Worm (Caenorhabditis elegans) whole organism, L1 larva: ENCODE results near the gene F31B9.7.

Source experiments
- C16A3.4 ChIP-seq: fragments of 150-350 bp; optimal IDR thresholded peaks from 2 replicates; lab custom pipeline; 2014; ENCODE audit warnings: missing biosample characterization, missing genetic modification characterization
- C34B4.2 ChIP-seq: sonication (generic microtip); optimal IDR thresholded peaks from 2 replicates; lab custom pipeline; 2017; ENCODE audit warnings: mild to moderate bottlenecking, missing genetic modification characterization, missing compliant biosample characterization
- Y116A8C.19 ChIP-seq: sonication (generic microtip); optimal IDR thresholded peaks from 2 replicates; lab custom pipeline; 2016; ENCODE audit warnings: missing compliant biosample characterization, missing genetic modification characterization, borderline replicate concordance
- aha-1 ChIP-seq: fragments of 150-350 bp; optimal IDR thresholded peaks from 2 replicates; lab custom pipeline; 2014; ENCODE audit warnings: missing biosample characterization, missing genetic modification characterization
- aly-2 ChIP-seq: fragments of 150-350 bp; optimal IDR thresholded peaks from 2 replicates; lab custom pipeline; 2014; ENCODE audit warnings: missing biosample characterization, missing genetic modification characterization
- blmp-1 ChIP-seq: fragments of 150-350 bp; optimal IDR thresholded peaks from 2 replicates; lab custom pipeline; 2014; ENCODE audit warnings: missing biosample characterization, missing genetic modification characterization
- ceh-90 ChIP-seq: sonication (generic microtip); optimal IDR thresholded peaks from 2 replicates; lab custom pipeline; 2016; ENCODE audit warnings: missing genetic modification characterization, missing compliant biosample characterization
- ces-1 ChIP-seq: fragments of 150-350 bp; optimal IDR thresholded peaks from 2 replicates; lab custom pipeline; 2014; ENCODE audit warnings: missing biosample characterization, missing genetic modification reagents, missing genetic modification characterization
- dpl-1 ChIP-seq, 3 experiments: fragments of 150-350 bp in 2 of 3; sonication (generic microtip) in 1 of 3; optimal IDR thresholded peaks; 2 replicates each; lab custom pipeline; 2014 to 2017; ENCODE audit warnings: missing biosample characterization in 3 of 3, missing genetic modification characterization in 3 of 3, missing genetic modification reagents in 3 of 3
- dsc-1 ChIP-seq: sonication (generic microtip); optimal IDR thresholded peaks from 2 replicates; lab custom pipeline; 2016; ENCODE audit warnings: mild to moderate bottlenecking, missing genetic modification characterization, missing compliant biosample characterization
- efl-1 ChIP-seq, 4 experiments: fragments of 150-350 bp; optimal IDR thresholded peaks in 3 of 4; peaks in 1 of 4; 1 replicate in 1 of 4; 2 replicates in 3 of 4; lab custom pipeline; 2014; ENCODE audit warnings: missing biosample characterization in 2 of 4, missing genetic modification characterization in 2 of 4, missing genetic modification reagents in 2 of 4
- egl-13 ChIP-seq: sonication (generic microtip); optimal IDR thresholded peaks from 2 replicates; lab custom pipeline; 2016; ENCODE audit warnings: missing genotype, missing genetic modification reagents, missing genetic modification characterization, missing compliant biosample characterization
- egl-27 ChIP-seq, 2 experiments: fragments of 150-350 bp in 1 of 2; sonication (generic microtip); optimal IDR thresholded peaks; 3 replicates each; lab custom pipeline; 2017 to 2018; ENCODE audit warnings: missing biosample characterization in 2 of 2, missing genetic modification characterization in 2 of 2, missing genetic modification reagents in 2 of 2
- fkh-4 ChIP-seq: sonication (generic microtip); optimal IDR thresholded peaks from 2 replicates; lab custom pipeline; 2016; ENCODE audit warnings: missing compliant biosample characterization, missing genetic modification characterization, borderline replicate concordance
- fkh-8 ChIP-seq: sonication (generic microtip); optimal IDR thresholded peaks from 2 replicates; lab custom pipeline; 2016; ENCODE audit warnings: mild to moderate bottlenecking, missing genetic modification characterization, missing compliant biosample characterization
- fos-1 ChIP-seq: fragments of 150-350 bp; optimal IDR thresholded peaks from 2 replicates; lab custom pipeline; 2014; ENCODE audit warnings: missing biosample characterization, missing genetic modification characterization
- grh-1 ChIP-seq: fragments of 200-800 bp; sonication (Bioruptor generic); IDR thresholded peaks from 2 replicates; pipeline ENCODE4 v1.3.6; 2022; ENCODE audit warnings: missing genetic modification reagents, missing genetic modification characterization, missing compliant biosample characterization
- hlh-17 ChIP-seq: fragments of 200-800 bp; sonication (Bioruptor generic); optimal IDR thresholded peaks from 2 replicates; lab custom pipeline; 2018; ENCODE audit warnings: missing genetic modification characterization, mild to moderate bottlenecking, missing compliant biosample characterization, moderate library complexity, borderline replicate concordance
- hlh-4 ChIP-seq: sonication (generic microtip); optimal IDR thresholded peaks from 2 replicates; lab custom pipeline; 2016; ENCODE audit warnings: mild to moderate bottlenecking, missing genetic modification characterization, missing compliant biosample characterization
- hpl-2 ChIP-seq: fragments of 150-350 bp; optimal IDR thresholded peaks from 2 replicates; lab custom pipeline; 2014; ENCODE audit warnings: missing biosample characterization, missing genetic modification reagents, missing genetic modification characterization
- jun-1 ChIP-seq: fragments of 150-350 bp; optimal IDR thresholded peaks from 2 replicates; lab custom pipeline; 2014; ENCODE audit warnings: missing biosample characterization, missing genetic modification reagents, missing genetic modification characterization
- lin-13 ChIP-seq: fragments of 150-350 bp; optimal IDR thresholded peaks from 2 replicates; lab custom pipeline; 2014; ENCODE audit warnings: missing biosample characterization, missing genetic modification reagents, missing genetic modification characterization
- lin-14 ChIP-seq: fragments of 200-800 bp; sonication (Bioruptor generic); optimal IDR thresholded peaks from 2 replicates; lab custom pipeline; 2018; ENCODE audit warnings: mild to moderate bottlenecking, missing genetic modification characterization, moderate library complexity, missing compliant biosample characterization
- lin-15B ChIP-seq: fragments of 150-350 bp; sonication (generic microtip); optimal IDR thresholded peaks from 3 replicates; lab custom pipeline; 2014; ENCODE audit warnings: missing biosample characterization, missing genetic modification characterization
- mab-9 ChIP-seq: fragments of 200-800 bp; sonication (Bioruptor generic); IDR thresholded peaks from 2 replicates; pipeline ENCODE4 v1.3.6; 2022; ENCODE audit warnings: missing genetic modification reagents, missing genetic modification characterization, missing compliant biosample characterization
- mdl-1 ChIP-seq, 2 experiments: fragments of 150-350 bp; optimal IDR thresholded peaks; 2 replicates each; lab custom pipeline; 2014 to 2017; ENCODE audit warnings: missing biosample characterization in 2 of 2, missing genetic modification characterization in 2 of 2, inconsistent platforms in 1 of 2
- nhr-12 ChIP-seq: sonication (generic microtip); optimal IDR thresholded peaks from 2 replicates; lab custom pipeline; 2017; ENCODE audit warnings: missing biosample characterization, missing genetic modification characterization
- nhr-19 ChIP-seq: fragments of 200-800 bp; sonication (Bioruptor generic); conservative IDR thresholded peaks from 2 replicates; pipeline ENCODE4 v1.3.6; 2022; ENCODE audit warnings: missing genetic modification characterization, missing compliant biosample characterization
- nhr-20 ChIP-seq: sonication (generic microtip); optimal IDR thresholded peaks from 2 replicates; lab custom pipeline; 2016; ENCODE audit warnings: mild to moderate bottlenecking, missing genetic modification characterization, missing compliant biosample characterization
- nhr-28 ChIP-seq: fragments of 150-350 bp; optimal IDR thresholded peaks from 2 replicates; lab custom pipeline; 2014; ENCODE audit warnings: missing biosample characterization, missing genetic modification characterization
- nhr-47 ChIP-seq: sonication (generic microtip); optimal IDR thresholded peaks from 2 replicates; lab custom pipeline; 2016; ENCODE audit warnings: mild to moderate bottlenecking, missing genetic modification characterization, moderate library complexity, missing compliant biosample characterization
- nhr-76 ChIP-seq: sonication (generic microtip); optimal IDR thresholded peaks from 2 replicates; lab custom pipeline; 2017; ENCODE audit warnings: missing biosample characterization, missing genetic modification characterization
- nhr-77 ChIP-seq: fragments of 150-350 bp; optimal IDR thresholded peaks from 2 replicates; lab custom pipeline; 2014; ENCODE audit warnings: missing biosample characterization, missing genetic modification characterization
- nhr-90 ChIP-seq: sonication (generic microtip); optimal IDR thresholded peaks from 2 replicates; lab custom pipeline; 2016; ENCODE audit warnings: mild to moderate bottlenecking, missing genetic modification characterization, missing compliant biosample characterization; ENCODE audit not compliant: poor library complexity
- pax-3 ChIP-seq: fragments of 200-800 bp; sonication (Bioruptor generic); optimal IDR thresholded peaks from 2 replicates; lab custom pipeline; 2018; ENCODE audit warnings: mild to moderate bottlenecking, missing genetic modification characterization, moderate library complexity, missing compliant biosample characterization
- snpc-4 ChIP-seq: fragments of 150-350 bp; optimal IDR thresholded peaks from 2 replicates; lab custom pipeline; 2014; ENCODE audit warnings: missing biosample characterization, missing genetic modification characterization
- sox-4 ChIP-seq: sonication (generic microtip); optimal IDR thresholded peaks from 2 replicates; lab custom pipeline; 2016; ENCODE audit warnings: missing genetic modification characterization, missing compliant biosample characterization
- sup-37 ChIP-seq: fragments of 200-800 bp; sonication (Bioruptor generic); optimal IDR thresholded peaks from 2 replicates; lab custom pipeline; 2018; ENCODE audit warnings: mild to moderate bottlenecking, missing genetic modification characterization, missing compliant biosample characterization
- tbx-2 ChIP-seq: sonication (generic microtip); optimal IDR thresholded peaks from 2 replicates; lab custom pipeline; 2016; ENCODE audit warnings: missing genetic modification characterization, missing compliant biosample characterization
- unc-130 ChIP-seq: fragments of 150-350 bp; optimal IDR thresholded peaks from 2 replicates; lab custom pipeline; 2017; ENCODE audit warnings: missing biosample characterization, missing genetic modification characterization, inconsistent platforms
- unc-98 ChIP-seq: fragments of 200-800 bp; sonication (Bioruptor generic); IDR thresholded peaks from 2 replicates; pipeline ENCODE4 v1.3.6; 2022; ENCODE audit warnings: missing genetic modification characterization, missing compliant biosample characterization
- vab-15 ChIP-seq: sonication (generic microtip); optimal IDR thresholded peaks from 2 replicates; lab custom pipeline; 2017; ENCODE audit warnings: missing genotype, mild to moderate bottlenecking, missing genetic modification characterization, missing compliant biosample characterization
- zip-4 ChIP-seq: fragments of 200-800 bp; sonication (Bioruptor generic); optimal IDR thresholded peaks from 2 replicates; lab custom pipeline; 2018; ENCODE audit warnings: mild to moderate bottlenecking, missing genetic modification characterization, moderate library complexity, missing compliant biosample characterization
- ztf-11 ChIP-seq, 2 experiments: sonication (generic microtip); optimal IDR thresholded peaks; 2 replicates each; lab custom pipeline; 2016 to 2017; ENCODE audit warnings: missing genetic modification characterization in 2 of 2, missing biosample characterization in 1 of 2, missing compliant biosample characterization in 1 of 2

The F31B9.7 gene

DNA sequence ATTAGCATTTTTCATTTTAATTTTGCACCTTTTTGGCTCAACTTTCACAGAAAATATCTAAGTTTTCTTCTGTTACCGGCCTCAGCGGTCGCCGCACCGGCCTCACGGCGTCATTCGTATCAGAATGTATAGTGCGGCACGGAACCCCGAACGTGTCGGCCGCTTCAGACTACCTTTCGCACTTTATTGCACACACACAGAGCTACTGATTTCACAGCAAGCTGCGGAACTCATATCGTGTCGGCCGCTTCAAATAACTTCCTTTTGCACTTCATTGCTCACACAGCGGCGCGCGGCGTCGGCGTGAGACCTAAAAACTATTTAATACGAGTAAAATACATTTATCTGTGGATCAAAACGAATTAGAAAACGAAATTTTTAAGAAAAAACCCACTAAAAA, 35.0 kb upstream of the F31B9.7 start:
- no peak for TF ChIP-seq unc-130 (tag; lab: Kevin White, UChicago)
- peak; percentile 15 for TF ChIP-seq snpc-4 (tag; lab: Kevin White, UChicago)
- TF ChIP-seq aha-1, result no peak
- no peak for TF ChIP-seq lin-14 (GFP tag; lab: Kevin White, UChicago)

DNA sequence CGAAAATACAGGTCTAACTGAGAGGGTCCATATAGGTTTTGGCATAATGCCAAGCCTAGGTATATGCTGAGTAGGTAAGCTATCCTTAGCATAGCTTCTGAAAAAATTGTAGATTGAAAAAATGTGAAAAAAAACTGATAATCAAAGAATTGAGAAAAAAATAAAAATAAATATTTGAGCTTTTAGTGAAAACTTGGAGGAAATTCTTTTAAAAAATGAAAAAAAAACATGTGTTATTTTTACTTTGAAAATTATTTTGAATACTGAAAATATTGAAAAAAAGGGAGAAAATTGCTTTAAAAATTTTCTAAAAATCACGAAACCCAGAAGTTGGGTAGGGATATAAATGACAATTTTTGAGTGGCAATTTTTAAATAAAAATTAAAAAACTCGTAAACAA, 32.0 kb upstream of the F31B9.7 start, which contains the start of gene F53H4.3:
TSS of gene F53H4.3 (minus strand) at position 101 of the 400 bp plus-strand sequence.
- TF ChIP-seq nhr-77 (tag; lab: Kevin White, UChicago) (no peak), jun-1 (tag; lab: Kevin White, UChicago) (no peak), unc-98 (no peak), dsc-1 (tag; lab: Kevin White, UChicago) (no peak), ztf-11 (tag; optimal IDR thresholded peaks at IDR 0.05; lab: Kevin White, UChicago) (no peak), egl-13 (tag; lab: Kevin White, UChicago) (no peak), vab-15 (no peak), grh-1 (GFP tag; lab: Robert Waterston, UW) (no peak), nhr-12 (tag; lab: Kevin White, UChicago) (no peak), Y116A8C.19 (no peak), nhr-90 (no peak), tbx-2 (tag; lab: Kevin White, UChicago) (no peak), nhr-19 (GFP tag; lab: Robert Waterston, UW) (no peak), hlh-17 (GFP tag; lab: Kevin White, UChicago) (no peak)
- TF ChIP-seq, all 84 proteins: peak for 0

DNA sequence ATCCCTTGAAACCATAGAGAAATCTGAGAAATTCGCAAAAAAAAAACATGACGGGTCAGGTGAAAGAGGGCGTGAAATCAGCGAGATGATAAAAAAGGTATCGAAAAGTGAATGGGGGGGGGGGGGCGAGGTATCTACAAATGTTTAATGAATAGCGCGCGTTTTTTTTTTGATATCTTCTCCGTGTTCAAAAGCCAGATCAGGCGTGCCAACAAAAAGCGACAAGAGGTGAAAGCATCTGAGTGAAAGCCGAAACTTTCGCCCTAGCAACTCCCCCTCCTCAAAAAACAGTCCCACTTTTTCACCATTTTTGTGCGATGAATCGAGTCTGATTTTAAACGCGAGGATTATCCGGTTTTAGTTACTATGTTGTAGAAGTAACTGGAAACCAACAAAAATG, 31.5 kb upstream of the F31B9.7 start:
- TF ChIP-seq blmp-1 (peak; percentile 97), nhr-47 (tag; lab: Kevin White, UChicago) (no peak), fkh-8 (tag; lab: Kevin White, UChicago) (no peak)

DNA sequence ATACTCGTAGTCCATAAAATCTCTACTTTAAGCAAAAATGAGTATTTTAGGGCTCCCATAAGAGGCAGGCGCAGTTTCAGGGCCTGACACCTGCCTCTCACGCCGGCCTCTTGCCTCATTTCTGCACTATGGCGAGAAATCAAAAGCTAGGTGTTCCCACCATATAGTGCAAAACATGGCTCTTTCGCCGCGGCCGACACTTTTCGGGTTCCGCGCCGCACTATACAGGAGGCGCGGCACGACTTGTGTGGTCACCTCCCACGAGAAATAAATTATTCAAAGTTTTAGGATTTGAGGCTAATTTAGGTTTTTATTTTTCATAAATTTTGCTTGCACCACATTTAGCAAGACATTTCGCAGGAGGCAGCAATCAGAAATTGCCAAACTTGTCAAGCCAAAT, 26.9 kb upstream of the F31B9.7 start:
- TF ChIP-seq efl-1 (optimal IDR thresholded peaks at IDR 0.05; lab: Kevin White, UChicago) (no peak), efl-1 (GFP tag; optimal IDR thresholded peaks at IDR 0.05 in 1 of 2; lab: Kevin White, UChicago) (peak in 1 of 2 experiments; percentile 65), fkh-4 (tag; lab: Kevin White, UChicago) (no peak), mdl-1 (tag; optimal IDR thresholded peaks at IDR 0.05; lab: Kevin White, UChicago) (no peak), blmp-1 (no peak), lin-13 (no peak), hpl-2 (no peak), snpc-4 (tag; lab: Kevin White, UChicago) (peak; percentile 6), ces-1 (GFP tag; lab: Kevin White, UChicago) (no peak), egl-27 (tag; optimal IDR thresholded peaks at IDR 0.05; lab: Kevin White, UChicago) (no peak), fos-1 (no peak), nhr-28 (tag; lab: Kevin White, UChicago) (no peak), nhr-19 (GFP tag; lab: Robert Waterston, UW) (no peak), zip-4 (GFP tag; lab: Kevin White, UChicago) (no peak), dpl-1 (GFP tag; optimal IDR thresholded peaks at IDR 0.05; lab: Kevin White, UChicago) (no peak), sup-37 (GFP tag; lab: Kevin White, UChicago) (no peak)

DNA sequence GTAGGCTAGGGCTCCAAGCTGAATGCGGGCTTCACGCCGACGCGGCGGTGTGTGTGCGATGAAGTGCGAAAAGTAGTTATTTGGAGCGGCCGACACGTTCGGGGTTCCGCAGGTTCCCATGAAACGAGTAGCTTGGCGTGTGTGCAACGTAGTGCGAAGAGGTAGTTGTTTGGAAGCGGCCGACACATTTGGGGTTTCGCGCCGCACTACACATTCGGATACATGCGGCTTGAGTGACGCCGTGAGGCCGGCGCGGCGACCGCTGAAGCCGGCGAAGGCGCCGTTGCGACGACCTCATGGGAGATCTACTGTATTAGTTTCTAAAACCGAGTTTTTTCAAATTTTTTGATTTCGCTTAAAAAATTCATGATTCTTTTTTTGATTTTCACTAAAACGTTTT, 18.3 kb upstream of the F31B9.7 start:
- no peak for TF ChIP-seq aly-2 (tag; lab: Kevin White, UChicago)
- no peak for TF ChIP-seq egl-13 (tag; lab: Kevin White, UChicago)
- no peak for TF ChIP-seq lin-15B (tag; lab: Kevin White, UChicago)
- no peak for TF ChIP-seq pax-3 (tag; lab: Kevin White, UChicago)
- TF ChIP-seq nhr-76 (tag; lab: Kevin White, UChicago), result no peak
- no peak for TF ChIP-seq nhr-19 (GFP tag; lab: Robert Waterston, UW)
- TF ChIP-seq nhr-20, result no peak
- TF ChIP-seq sox-4, result no peak
- TF ChIP-seq ceh-90 (tag; lab: Kevin White, UChicago), result no peak
- TF ChIP-seq C34B4.2, result no peak
- no peak for TF ChIP-seq dpl-1 (GFP tag; optimal IDR thresholded peaks at IDR 0.05; lab: Kevin White, UChicago)
- no peak for TF ChIP-seq C16A3.4 (tag; lab: Kevin White, UChicago)
- TF ChIP-seq mab-9 (GFP tag; lab: Robert Waterston, UW), result no peak
- no peak for TF ChIP-seq hlh-4 (tag; lab: Kevin White, UChicago)
- TF ChIP-seq nhr-12 (tag; lab: Kevin White, UChicago), result no peak
- TF ChIP-seq, all 84 proteins: peak for 0
